Worm (Caenorhabditis elegans): ENCODE measurements around the gene cab-1.

DNA sequence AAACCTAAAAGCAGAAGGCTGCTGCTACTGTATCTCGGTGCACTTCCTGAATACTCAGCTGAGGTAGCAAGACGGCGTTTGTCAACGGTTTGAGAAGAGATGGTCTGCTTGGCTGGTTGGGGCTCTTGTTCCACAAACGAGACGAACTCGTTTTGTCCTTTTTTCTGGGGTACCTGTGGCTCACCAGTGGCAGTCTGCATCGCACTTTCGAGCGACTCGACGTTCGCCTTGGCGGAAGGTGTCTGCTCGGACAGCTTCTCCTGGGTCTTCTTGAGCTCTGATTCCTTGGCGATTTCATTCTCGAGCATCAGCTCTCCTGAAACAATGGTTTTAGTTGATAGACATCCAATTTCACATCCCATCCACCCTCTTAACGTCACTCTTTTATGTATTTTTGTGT lies 11.3 kb downstream of the cab-1 start:
- TF ChIP-seq unc-98 (GFP tag; IDR thresholded peaks at IDR 0.05), result no peak
- TF ChIP-seq elt-2 (tag; optimal IDR thresholded peaks at IDR 0.05), result no peak
- TF ChIP-seq egl-27 (tag; optimal IDR thresholded peaks at IDR 0.05), result no peak
- TF ChIP-seq unc-130 (tag; optimal IDR thresholded peaks at IDR 0.05), result no peak
- no peak for TF ChIP-seq elt-3 (tag; optimal IDR thresholded peaks at IDR 0.05)
- no peak for TF ChIP-seq fos-1 (tag; optimal IDR thresholded peaks at IDR 0.05)
- TF ChIP-seq ceh-90 (tag; optimal IDR thresholded peaks at IDR 0.05), result no peak
- no peak for TF ChIP-seq nhr-237 (tag; optimal IDR thresholded peaks at IDR 0.05)
- TF ChIP-seq tbx-2 (tag; optimal IDR thresholded peaks at IDR 0.05), result no peak

All from whole organism, L1 larva.